Worm (Caenorhabditis elegans) whole organism, L3 larva: ENCODE data around the gene T20B12.5.

ENCODE experiments used
- R02D3.7 ChIP-seq: fragments of 150-350 bp; optimal IDR thresholded peaks from 2 replicates; lab custom pipeline; 2014; ENCODE audit warnings: missing biosample characterization, missing genetic modification characterization
- aly-2 ChIP-seq: fragments of 150-350 bp; optimal IDR thresholded peaks from 2 replicates; lab custom pipeline; 2014; ENCODE audit warnings: missing biosample characterization, missing genetic modification characterization
- ama-1 ChIP-seq: fragments of 150-350 bp; optimal IDR thresholded peaks from 2 replicates; lab custom pipeline; 2018
- ceh-16 ChIP-seq: sonication (generic microtip); optimal IDR thresholded peaks from 2 replicates; lab custom pipeline; 2017; ENCODE audit warnings: missing biosample characterization, missing genetic modification characterization
- ceh-9 ChIP-seq: sonication (generic microtip); optimal IDR thresholded peaks from 2 replicates; lab custom pipeline; 2018; ENCODE audit warnings: missing biosample characterization, missing genetic modification characterization
- daf-12 ChIP-seq: fragments of 150-350 bp; optimal IDR thresholded peaks from 2 replicates; lab custom pipeline; 2014; ENCODE audit warnings: missing biosample characterization, missing genetic modification reagents, missing genetic modification characterization
- egl-27 ChIP-seq: sonication (generic microtip); optimal IDR thresholded peaks from 4 replicates; lab custom pipeline; 2017; ENCODE audit warnings: missing biosample characterization, missing genetic modification reagents, missing genetic modification characterization
- egl-5 ChIP-seq: fragments of 150-350 bp; optimal IDR thresholded peaks from 2 replicates; lab custom pipeline; 2017; ENCODE audit warnings: missing biosample characterization, missing genetic modification reagents, missing genetic modification characterization, inconsistent platforms
- elt-1 ChIP-seq: fragments of 150-350 bp; optimal IDR thresholded peaks from 2 replicates; lab custom pipeline; 2014; ENCODE audit warnings: missing biosample characterization, missing genetic modification characterization
- elt-2 ChIP-seq: sonication (generic microtip); optimal IDR thresholded peaks from 2 replicates; lab custom pipeline; 2016; ENCODE audit warnings: missing genetic modification reagents, mild to moderate bottlenecking, missing genetic modification characterization, missing compliant biosample characterization
- elt-3 ChIP-seq, 3 experiments: fragments of 150-350 bp in 1 of 3; sonication (generic microtip) in 2 of 3; optimal IDR thresholded peaks; 2 replicates in 2 of 3; 4 replicates in 1 of 3; lab custom pipeline; 2014 to 2017; ENCODE audit warnings: missing biosample characterization in 3 of 3, missing genetic modification characterization in 3 of 3
- fkh-10 ChIP-seq: sonication (generic microtip); optimal IDR thresholded peaks from 2 replicates; lab custom pipeline; 2017; ENCODE audit warnings: missing biosample characterization, missing genetic modification reagents, missing genetic modification characterization
- fkh-2 ChIP-seq: fragments of 150-350 bp; optimal IDR thresholded peaks from 2 replicates; lab custom pipeline; 2014; ENCODE audit warnings: missing biosample characterization, missing genetic modification reagents, missing genetic modification characterization
- hmg-11 ChIP-seq: sonication (generic microtip); optimal IDR thresholded peaks from 2 replicates; lab custom pipeline; 2016; ENCODE audit warnings: missing genetic modification characterization, missing compliant biosample characterization
- jun-1 ChIP-seq: fragments of 150-350 bp; optimal IDR thresholded peaks from 2 replicates; lab custom pipeline; 2014; ENCODE audit warnings: missing biosample characterization, missing genetic modification reagents, missing genetic modification characterization
- lin-15B ChIP-seq: fragments of 150-350 bp; optimal IDR thresholded peaks from 2 replicates; lab custom pipeline; 2014; ENCODE audit warnings: missing biosample characterization, missing genetic modification characterization
- lin-39 ChIP-seq: fragments of 150-350 bp; optimal IDR thresholded peaks from 2 replicates; lab custom pipeline; 2018; ENCODE audit warnings: missing biosample characterization, missing genetic modification reagents, missing genetic modification characterization
- lsy-12 ChIP-seq: sonication (generic microtip); optimal IDR thresholded peaks from 2 replicates; lab custom pipeline; 2016; ENCODE audit warnings: mild to moderate bottlenecking, missing genetic modification characterization, missing compliant biosample characterization
- mdl-1 ChIP-seq: fragments of 150-350 bp; optimal IDR thresholded peaks from 2 replicates; lab custom pipeline; 2014; ENCODE audit warnings: missing biosample characterization, missing genetic modification characterization
- mml-1 ChIP-seq: fragments of 150-350 bp; sonication (generic microtip); optimal IDR thresholded peaks from 3 replicates; lab custom pipeline; 2014; ENCODE audit warnings: missing biosample characterization, missing genetic modification characterization
- nfya-1 ChIP-seq: sonication (generic microtip); optimal IDR thresholded peaks from 2 replicates; lab custom pipeline; 2017; ENCODE audit warnings: missing genetic modification characterization, mild to moderate bottlenecking, missing compliant biosample characterization, antibody characterized with exemption, moderate library complexity; ENCODE audit not compliant: insufficient read depth
- nhr-11 ChIP-seq: fragments of 150-350 bp; optimal IDR thresholded peaks from 2 replicates; lab custom pipeline; 2014; ENCODE audit warnings: missing biosample characterization, missing genetic modification characterization
- nhr-12 ChIP-seq: fragments of 150-350 bp; optimal IDR thresholded peaks from 2 replicates; lab custom pipeline; 2014; ENCODE audit warnings: missing biosample characterization, missing genetic modification characterization
- nhr-23 ChIP-seq: fragments of 150-350 bp; optimal IDR thresholded peaks from 2 replicates; lab custom pipeline; 2014; ENCODE audit warnings: missing biosample characterization, missing genetic modification reagents, missing genetic modification characterization
- nhr-237 ChIP-seq: fragments of 150-350 bp; optimal IDR thresholded peaks from 2 replicates; lab custom pipeline; 2014; ENCODE audit warnings: missing biosample characterization, missing genetic modification characterization
- nhr-25 ChIP-seq: sonication (generic microtip); optimal IDR thresholded peaks from 2 replicates; lab custom pipeline; 2017; ENCODE audit warnings: missing biosample characterization, missing genetic modification characterization
- nhr-28 ChIP-seq: fragments of 150-350 bp; optimal IDR thresholded peaks from 2 replicates; lab custom pipeline; 2014; ENCODE audit warnings: missing biosample characterization, missing genetic modification characterization
- nhr-43 ChIP-seq: sonication (generic microtip); optimal IDR thresholded peaks from 2 replicates; lab custom pipeline; 2016; ENCODE audit warnings: mild to moderate bottlenecking, missing genetic modification characterization, missing compliant biosample characterization; ENCODE audit not compliant: poor library complexity, severe bottlenecking
- nhr-67 ChIP-seq: fragments of 150-350 bp; optimal IDR thresholded peaks from 2 replicates; lab custom pipeline; 2014; ENCODE audit warnings: missing biosample characterization, missing genetic modification characterization
- nhr-76 ChIP-seq: fragments of 150-350 bp; sonication (generic microtip); optimal IDR thresholded peaks from 5 replicates; lab custom pipeline; 2014; ENCODE audit warnings: missing biosample characterization, missing genetic modification characterization
- nhr-77 ChIP-seq: fragments of 150-350 bp; optimal IDR thresholded peaks from 2 replicates; lab custom pipeline; 2014; ENCODE audit warnings: missing biosample characterization, missing genetic modification characterization
- pha-4 ChIP-seq: fragments of 150-350 bp; optimal IDR thresholded peaks from 2 replicates; lab custom pipeline; 2014; ENCODE audit warnings: missing biosample characterization, missing genetic modification reagents, missing genetic modification characterization
- pqm-1 ChIP-seq: fragments of 150-350 bp; optimal IDR thresholded peaks from 2 replicates; lab custom pipeline; 2017; ENCODE audit warnings: missing biosample characterization, missing genetic modification characterization, inconsistent platforms
- snpc-4 ChIP-seq: fragments of 150-350 bp; optimal IDR thresholded peaks from 2 replicates; lab custom pipeline; 2014; ENCODE audit warnings: missing biosample characterization, missing genetic modification characterization
- tbx-2 ChIP-seq: sonication (generic microtip); optimal IDR thresholded peaks from 2 replicates; lab custom pipeline; 2016; ENCODE audit warnings: mild to moderate bottlenecking, missing genetic modification characterization, missing compliant biosample characterization
- unc-39 ChIP-seq: sonication (generic microtip); optimal IDR thresholded peaks from 4 replicates; lab custom pipeline; 2017; ENCODE audit warnings: missing biosample characterization, missing genetic modification characterization
- unc-62 ChIP-seq: fragments of 150-350 bp; sonication (generic microtip); optimal IDR thresholded peaks from 4 replicates; lab custom pipeline; 2014; ENCODE audit warnings: missing biosample characterization, missing genetic modification reagents, missing genetic modification characterization
- zag-1 ChIP-seq: fragments of 150-350 bp; optimal IDR thresholded peaks from 2 replicates; lab custom pipeline; 2014; ENCODE audit warnings: missing biosample characterization, missing genetic modification characterization
- ztf-11 ChIP-seq: fragments of 150-350 bp; optimal IDR thresholded peaks from 2 replicates; lab custom pipeline; 2014; ENCODE audit warnings: missing biosample characterization, missing genetic modification characterization
- ztf-4 ChIP-seq: fragments of 150-350 bp; optimal IDR thresholded peaks from 2 replicates; lab custom pipeline; 2014; ENCODE audit warnings: missing biosample characterization, missing genetic modification characterization

T20B12.5 gene

DNA sequence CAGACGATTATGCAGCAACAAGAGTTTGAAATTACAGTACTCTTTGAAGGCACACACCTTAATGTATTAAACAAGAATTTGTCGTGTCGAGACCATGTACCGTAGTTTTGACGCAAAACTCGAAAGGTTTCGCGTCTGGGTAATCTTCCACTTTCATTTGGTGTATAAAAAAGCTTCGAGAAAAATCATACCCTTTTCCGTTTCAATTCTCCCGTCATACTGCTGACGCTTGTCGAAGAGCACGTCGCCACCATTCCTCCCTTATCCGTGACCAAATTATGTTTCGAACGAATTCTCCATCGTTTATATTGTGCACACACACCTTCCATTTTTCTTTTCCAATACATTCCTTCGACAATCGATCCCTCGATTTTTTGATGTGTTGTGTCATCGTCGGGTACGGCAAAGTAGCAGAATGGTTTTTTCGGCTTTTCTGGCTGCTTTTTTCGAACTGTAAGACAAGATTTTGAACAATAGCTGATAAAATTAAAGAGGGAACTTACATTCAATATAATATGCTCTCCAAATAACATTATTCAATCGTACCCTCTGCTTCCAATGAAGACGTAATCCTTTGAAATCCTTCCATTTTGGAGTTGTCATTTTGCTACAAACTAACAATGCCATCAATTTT is 7.0 kb upstream of the T20B12.5 start:
- TF ChIP-seq nhr-77 (no peak), ama-1 (peak; percentile 93), nhr-43 (tag; lab: Kevin White, UChicago) (peak; percentile 38), elt-1 (no peak), zag-1 (no peak)

DNA sequence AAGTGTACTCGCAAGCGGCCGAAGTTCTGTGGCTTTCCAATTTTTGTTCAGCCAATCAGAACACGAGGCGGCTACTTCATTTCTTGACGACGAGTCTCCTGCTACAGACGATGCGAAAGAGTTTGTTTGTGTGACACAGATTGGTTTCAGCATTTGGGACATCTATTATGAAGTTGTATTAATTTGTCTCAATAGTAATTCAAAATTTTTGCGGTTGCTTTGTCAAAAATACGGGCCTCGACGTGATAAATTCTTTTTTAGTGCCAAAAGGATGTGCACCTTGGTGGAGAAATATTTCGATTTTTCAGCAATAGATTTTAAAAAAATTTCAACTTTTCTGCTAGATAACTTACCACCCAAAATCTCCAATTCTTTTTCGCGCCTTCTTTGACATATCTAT is 3.7 kb upstream of the T20B12.5 start:
- TF ChIP-seq nhr-12 = no peak
- TF ChIP-seq jun-1 (tag; lab: Kevin White, UChicago) = no peak
- no peak for TF ChIP-seq pha-4 (tag; lab: Kevin White, UChicago)
- no peak for TF ChIP-seq snpc-4 (tag; lab: Kevin White, UChicago)
- no peak for TF ChIP-seq pqm-1 (tag; lab: Kevin White, UChicago)
- no peak for TF ChIP-seq nhr-11
- no peak for TF ChIP-seq egl-27
- TF ChIP-seq ceh-16 (tag; lab: Kevin White, UChicago) = no peak
- no peak for TF ChIP-seq mml-1 (tag; lab: Kevin White, UChicago)

ce11 chrIII:7369394-7370024 is 2.6 kb upstream of the T20B12.5 start:
- TF ChIP-seq zag-1 (no peak), nhr-77 (no peak), unc-39 (tag; lab: Kevin White, UChicago) (no peak), pqm-1 (tag; lab: Kevin White, UChicago) (no peak), pha-4 (tag; lab: Kevin White, UChicago) (no peak), lsy-12 (tag; lab: Kevin White, UChicago) (peak; percentile 78), snpc-4 (tag; lab: Kevin White, UChicago) (no peak), nhr-237 (no peak), elt-3 (tag; optimal IDR thresholded peaks at IDR 0.05; lab: Kevin White, UChicago) (no peak), jun-1 (tag; lab: Kevin White, UChicago) (no peak), nhr-11 (no peak), nhr-25 (no peak), nhr-28 (tag; lab: Kevin White, UChicago) (no peak), egl-27 (no peak), elt-2 (tag; lab: Kevin White, UChicago) (peak; percentile 15), elt-1 (no peak), ztf-4 (tag; lab: Kevin White, UChicago) (peak; percentile 32), nfya-1 (no peak), R02D3.7 (tag; lab: Kevin White, UChicago) (no peak), aly-2 (no peak), nhr-67 (no peak), mdl-1 (tag; lab: Kevin White, UChicago) (no peak), daf-12 (tag; lab: Kevin White, UChicago) (no peak), unc-62 (GFP tag; lab: Kevin White, UChicago) (no peak), nhr-76 (tag; lab: Kevin White, UChicago) (no peak), fkh-2 (tag; lab: Kevin White, UChicago) (no peak), ama-1 (peak; percentile 81), ztf-11 (tag; lab: Kevin White, UChicago) (no peak), hmg-11 (tag; lab: Kevin White, UChicago) (no peak), fkh-10 (GFP tag; lab: Kevin White, UChicago) (no peak), nhr-23 (tag; lab: Kevin White, UChicago) (peak; percentile 62), mml-1 (tag; lab: Kevin White, UChicago) (no peak), tbx-2 (tag; lab: Kevin White, UChicago) (no peak), nhr-43 (tag; lab: Kevin White, UChicago) (peak; percentile 66), lin-15B (tag; lab: Kevin White, UChicago) (no peak)

DNA sequence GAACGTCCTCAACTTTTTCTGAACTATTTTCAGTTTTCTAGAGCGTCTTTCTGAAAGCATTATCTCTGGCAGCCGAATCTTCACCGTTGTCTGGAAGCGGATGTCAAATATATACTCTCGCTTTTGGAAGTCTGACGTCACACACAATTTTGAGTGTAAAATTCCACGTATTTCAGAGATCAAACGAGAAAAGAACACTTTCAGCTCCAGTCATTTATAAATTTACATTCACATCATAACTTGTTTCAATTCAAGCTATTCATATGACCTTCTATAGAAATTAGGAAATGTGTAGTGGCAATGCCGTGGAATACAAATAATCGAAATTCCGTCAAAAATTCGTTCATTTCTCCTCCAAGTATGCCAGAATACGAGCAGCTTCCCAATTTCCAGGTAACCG is 1.3 kb downstream of the T20B12.5 start, which contains the start of gene F08F8.11:
TSS of gene F08F8.11 (plus strand) at position 301 of the 400 bp plus-strand sequence.
- TF ChIP-seq egl-5 (tag; lab: Kevin White, UChicago) (no peak), nfya-1 (no peak), lin-39 (tag; lab: Kevin White, UChicago) (no peak), daf-12 (tag; lab: Kevin White, UChicago) (no peak), elt-2 (tag; lab: Kevin White, UChicago) (no peak), nhr-67 (no peak), fkh-10 (GFP tag; lab: Kevin White, UChicago) (no peak), nhr-11 (no peak), egl-27 (no peak), elt-3 (tag; optimal IDR thresholded peaks at IDR 0.05; lab: Kevin White, UChicago) (no peak), ceh-9 (tag; lab: Kevin White, UChicago) (no peak), ama-1 (no peak), mdl-1 (tag; lab: Kevin White, UChicago) (no peak)
